Worm (Caenorhabditis elegans) whole organism, L4 larva: Measurements from ENCODE around the gene C03B1.4.

ENCODE experiments used
- ama-1 ChIP-seq: fragments of 150-350 bp; optimal IDR thresholded peaks from 2 replicates; lab custom pipeline; 2014; ENCODE audit warnings: inconsistent platforms, mixed read lengths
- unc-130 ChIP-seq: sonication (generic microtip); optimal IDR thresholded peaks from 2 replicates; lab custom pipeline; 2016; ENCODE audit warnings: missing genetic modification reagents, missing genetic modification characterization, missing compliant biosample characterization
- unc-39 ChIP-seq: sonication (generic microtip); optimal IDR thresholded peaks from 2 replicates; lab custom pipeline; 2017; ENCODE audit warnings: missing biosample characterization, missing genetic modification characterization

DNA sequence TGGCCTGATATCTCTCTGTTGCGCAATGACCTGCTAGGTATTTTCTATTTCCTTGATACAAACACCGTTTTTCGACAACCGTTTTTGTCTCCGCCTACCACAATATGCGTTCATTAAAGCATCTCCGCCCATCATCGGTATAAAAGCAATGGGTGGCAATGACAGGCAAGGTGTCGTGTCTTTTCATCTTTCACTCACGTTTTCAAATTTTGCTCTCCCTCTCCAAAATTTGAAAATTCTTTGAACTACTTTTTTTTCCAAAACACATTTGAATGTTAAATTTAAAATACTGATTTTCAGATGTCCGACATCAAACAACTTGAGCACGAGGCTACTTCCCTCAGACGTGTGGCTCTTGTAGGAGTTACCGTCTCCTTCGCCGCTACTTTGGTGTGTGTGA, 35.4 kb upstream of the C03B1.4 start, which contains the start of gene col-169:
- TF ChIP-seq ama-1 (lab: Kevin White, UChicago) = no peak
- no peak for TF ChIP-seq unc-130 (GFP tag; lab: Kevin White, UChicago)
- TF ChIP-seq unc-39 (tag; lab: Kevin White, UChicago) = no peak
